Worm (Caenorhabditis elegans): ENCODE results near the gene ent-4.

Gene ent-4

ce11 chrIV:13726630-13727029, at the start of gene ent-4:
Gene ent-4 (plus strand): TSS chrIV:13726930.
- no peak for TF ChIP-seq ztf-29 (GFP tag; IDR thresholded peaks at IDR 0.05)
- no peak for TF ChIP-seq cog-1 (tag; optimal IDR thresholded peaks at IDR 0.05)
- TF ChIP-seq med-1 (GFP tag; optimal IDR thresholded peaks at IDR 0.05; ENCODE audit: insufficient read depth) = no peak
- TF ChIP-seq flt-1 (GFP tag; IDR thresholded peaks at IDR 0.05) = no peak
- TF ChIP-seq T22C8.4 (GFP tag; IDR thresholded peaks at IDR 0.05) = no peak
- TF ChIP-seq tab-1 (GFP tag; IDR thresholded peaks at IDR 0.05) = no peak
- no peak for TF ChIP-seq klf-2 (GFP tag; conservative IDR thresholded peaks at IDR 0.05)
- no peak for TF ChIP-seq ref-1 (GFP tag; conservative IDR thresholded peaks at IDR 0.05)
- TF ChIP-seq ztf-23 (GFP tag; IDR thresholded peaks at IDR 0.05) = no peak

DNA sequence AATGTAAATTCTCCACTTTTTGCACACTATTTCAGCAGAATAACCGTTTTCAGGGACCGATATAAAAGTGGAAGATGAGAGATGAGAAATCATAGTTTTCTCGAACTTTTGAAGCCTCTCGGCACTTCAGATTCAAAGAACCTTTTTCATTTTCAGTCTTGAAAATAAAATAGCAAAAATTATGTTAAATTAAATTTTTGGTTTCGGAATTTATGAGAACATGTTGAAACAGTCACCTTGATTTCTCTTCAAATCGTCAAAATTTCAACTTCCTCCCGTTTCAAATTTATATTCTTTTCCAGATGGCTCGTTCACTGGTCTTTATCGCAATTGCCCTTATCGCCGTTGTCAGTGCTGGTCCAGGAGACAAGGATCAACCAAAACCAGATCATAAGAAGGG, 48.1 kb upstream of the ent-4 start, which contains the start of gene srlf-26:
TSS of gene srlf-26 (plus strand) at position 301 of the 400 bp plus-strand sequence.
- no peak for TF ChIP-seq cog-1 (tag; optimal IDR thresholded peaks at IDR 0.05)
- no peak for TF ChIP-seq med-1 (GFP tag; optimal IDR thresholded peaks at IDR 0.05; ENCODE audit: insufficient read depth)

ce11 chrIV:13679495-13679894, 47.2 kb upstream of the ent-4 start:
- TF ChIP-seq cog-1 (tag; optimal IDR thresholded peaks at IDR 0.05) = no peak
- TF ChIP-seq ztf-29 (GFP tag; IDR thresholded peaks at IDR 0.05) = no peak
- TF ChIP-seq ref-1 (GFP tag; conservative IDR thresholded peaks at IDR 0.05) = no peak
- TF ChIP-seq ztf-23 (GFP tag; IDR thresholded peaks at IDR 0.05) = no peak
- no peak for TF ChIP-seq flt-1 (GFP tag; IDR thresholded peaks at IDR 0.05)
- no peak for TF ChIP-seq tab-1 (GFP tag; IDR thresholded peaks at IDR 0.05)
- no peak for TF ChIP-seq klf-2 (GFP tag; conservative IDR thresholded peaks at IDR 0.05)
- TF ChIP-seq T22C8.4 (GFP tag; IDR thresholded peaks at IDR 0.05) = no peak
- TF ChIP-seq med-1 (GFP tag; optimal IDR thresholded peaks at IDR 0.05; ENCODE audit: insufficient read depth) = no peak

- TF ChIP-seq flt-1 (GFP tag; IDR thresholded peaks at IDR 0.05) (no peak), cog-1 (tag; optimal IDR thresholded peaks at IDR 0.05) (no peak), ref-1 (GFP tag; conservative IDR thresholded peaks at IDR 0.05) (no peak), med-1 (GFP tag; optimal IDR thresholded peaks at IDR 0.05; ENCODE audit: insufficient read depth) (no peak), ztf-23 (GFP tag; IDR thresholded peaks at IDR 0.05) (no peak), T22C8.4 (GFP tag; IDR thresholded peaks at IDR 0.05) (no peak), ztf-29 (GFP tag; IDR thresholded peaks at IDR 0.05) (no peak), klf-2 (GFP tag; conservative IDR thresholded peaks at IDR 0.05) (no peak), tab-1 (GFP tag; IDR thresholded peaks at IDR 0.05) (no peak)
Observed at ce11 chrIV:13682733-13683132, 44.0 kb upstream of the ent-4 start.

DNA sequence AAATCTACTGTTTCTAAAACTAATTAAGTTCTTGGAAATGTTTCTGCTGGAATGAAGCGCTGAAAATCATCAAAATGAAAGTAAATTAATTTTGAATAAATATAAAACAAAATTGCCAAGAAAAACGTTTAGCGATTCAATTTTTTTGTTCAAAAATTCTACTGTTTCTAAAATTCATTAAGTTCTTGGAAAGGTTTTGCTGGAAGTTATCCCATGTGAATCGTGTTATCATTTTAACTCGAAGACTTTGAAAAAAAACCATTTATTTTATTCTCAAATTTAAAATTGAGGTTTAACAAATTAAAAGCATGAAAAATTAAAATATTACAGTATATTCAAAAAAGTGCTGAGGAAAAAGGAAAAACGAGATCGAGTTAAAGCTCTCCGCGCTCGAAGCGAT, 41.9 kb upstream of the ent-4 start:
- no peak for TF ChIP-seq ref-1 (GFP tag; conservative IDR thresholded peaks at IDR 0.05)
- TF ChIP-seq flt-1 (GFP tag; IDR thresholded peaks at IDR 0.05) = no peak
- TF ChIP-seq med-1 (GFP tag; optimal IDR thresholded peaks at IDR 0.05; ENCODE audit: insufficient read depth) = no peak
- no peak for TF ChIP-seq cog-1 (tag; optimal IDR thresholded peaks at IDR 0.05)
- no peak for TF ChIP-seq tab-1 (GFP tag; IDR thresholded peaks at IDR 0.05)
- no peak for TF ChIP-seq klf-2 (GFP tag; conservative IDR thresholded peaks at IDR 0.05)
- TF ChIP-seq T22C8.4 (GFP tag; IDR thresholded peaks at IDR 0.05) = no peak
- TF ChIP-seq ztf-29 (GFP tag; IDR thresholded peaks at IDR 0.05) = no peak
- no peak for TF ChIP-seq ztf-23 (GFP tag; IDR thresholded peaks at IDR 0.05)

ce11 chrIV:13686965-13687425, 39.7 kb upstream of the ent-4 start, which contains the start of gene nyn-1:
Gene nyn-1 (minus strand): TSS chrIV:13687015.
- TF ChIP-seq flt-1 (GFP tag; IDR thresholded peaks at IDR 0.05) (no peak), T22C8.4 (GFP tag; IDR thresholded peaks at IDR 0.05) (no peak), ztf-29 (GFP tag; IDR thresholded peaks at IDR 0.05) (no peak)

DNA sequence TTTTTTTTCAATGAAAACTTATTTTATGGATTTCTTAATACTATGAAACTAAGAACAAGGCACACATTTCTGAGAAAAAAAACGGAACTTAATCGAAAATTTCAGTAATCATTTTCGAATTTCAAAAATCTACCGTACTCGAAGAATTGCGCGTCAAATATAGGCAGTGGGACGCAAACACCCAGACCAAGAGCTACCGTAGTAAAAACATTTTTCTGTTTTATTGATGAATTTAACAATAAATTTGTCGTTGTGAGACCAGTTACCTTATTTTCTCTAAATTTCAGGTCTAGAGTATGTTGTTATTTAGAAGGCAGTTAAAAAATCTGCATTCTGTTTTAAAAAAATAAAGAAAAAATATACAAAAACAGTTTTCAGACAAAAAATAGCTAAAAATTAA, 39.1 kb upstream of the ent-4 start:
- TF ChIP-seq ref-1 (GFP tag; conservative IDR thresholded peaks at IDR 0.05) = no peak

ce11 chrIV:13689302-13689880, 37.3 kb upstream of the ent-4 start, which contains the start of gene T23G4.2:
Gene T23G4.2 (minus strand): TSS chrIV:13689556.
- TF ChIP-seq T22C8.4 (GFP tag; IDR thresholded peaks at IDR 0.05) (no peak), tab-1 (GFP tag; IDR thresholded peaks at IDR 0.05) (no peak), flt-1 (GFP tag; IDR thresholded peaks at IDR 0.05) (no peak), cog-1 (tag; optimal IDR thresholded peaks at IDR 0.05) (no peak), ztf-29 (GFP tag; IDR thresholded peaks at IDR 0.05) (no peak), ref-1 (GFP tag; conservative IDR thresholded peaks at IDR 0.05) (no peak), ztf-23 (GFP tag; IDR thresholded peaks at IDR 0.05) (no peak), med-1 (GFP tag; optimal IDR thresholded peaks at IDR 0.05; ENCODE audit: insufficient read depth) (no peak), klf-2 (GFP tag; conservative IDR thresholded peaks at IDR 0.05) (no peak)

- TF ChIP-seq T22C8.4 (GFP tag; IDR thresholded peaks at IDR 0.05) (no peak), klf-2 (GFP tag; conservative IDR thresholded peaks at IDR 0.05) (no peak), ztf-23 (GFP tag; IDR thresholded peaks at IDR 0.05) (no peak), med-1 (GFP tag; optimal IDR thresholded peaks at IDR 0.05; ENCODE audit: insufficient read depth) (no peak), tab-1 (GFP tag; IDR thresholded peaks at IDR 0.05) (no peak)
Observed at ce11 chrIV:13692522-13692921, 34.2 kb upstream of the ent-4 start.

ce11 chrIV:13693976-13694375, 32.8 kb upstream of the ent-4 start:
- TF ChIP-seq cog-1 (tag; optimal IDR thresholded peaks at IDR 0.05) (no peak), T22C8.4 (GFP tag; IDR thresholded peaks at IDR 0.05) (no peak), ztf-29 (GFP tag; IDR thresholded peaks at IDR 0.05) (no peak), ztf-23 (GFP tag; IDR thresholded peaks at IDR 0.05) (no peak)

ce11 chrIV:13694600-13694999, 32.1 kb upstream of the ent-4 start:
- no peak for TF ChIP-seq flt-1 (GFP tag; IDR thresholded peaks at IDR 0.05)
- TF ChIP-seq cog-1 (tag; optimal IDR thresholded peaks at IDR 0.05) = no peak
- TF ChIP-seq tab-1 (GFP tag; IDR thresholded peaks at IDR 0.05) = no peak
- no peak for TF ChIP-seq ref-1 (GFP tag; conservative IDR thresholded peaks at IDR 0.05)
- no peak for TF ChIP-seq ztf-29 (GFP tag; IDR thresholded peaks at IDR 0.05)
- TF ChIP-seq med-1 (GFP tag; optimal IDR thresholded peaks at IDR 0.05; ENCODE audit: insufficient read depth) = no peak
- no peak for TF ChIP-seq ztf-23 (GFP tag; IDR thresholded peaks at IDR 0.05)
- TF ChIP-seq klf-2 (GFP tag; conservative IDR thresholded peaks at IDR 0.05) = no peak
- TF ChIP-seq T22C8.4 (GFP tag; IDR thresholded peaks at IDR 0.05) = no peak

Data from whole organism, midembryonic.